Fruit fly (Drosophila melanogaster) whole organism, embryonic: Measurements from ENCODE around the gene eco.

Experiments
- Abd-B ChIP-seq: fragments of 200-800 bp; sonication (Bioruptor generic); optimal IDR thresholded peaks from 2 replicates; lab custom pipeline; 2018; ENCODE audit warnings: missing biosample characterization, mild to moderate bottlenecking, missing genetic modification characterization, moderate library complexity
- CG10366 ChIP-seq: fragments of 200-800 bp; sonication (Bioruptor generic); IDR thresholded peaks from 2 replicates; pipeline ENCODE4 v1.3.6; 2022; ENCODE audit warnings: missing biosample characterization, missing genetic modification characterization
- CG11085 ChIP-seq: fragments of 200-800 bp; sonication (Bioruptor generic); IDR thresholded peaks from 2 replicates; pipeline ENCODE4 v1.3.6; 2022; ENCODE audit warnings: missing biosample characterization, missing genetic modification characterization
- CG12769 ChIP-seq: fragments of 200-800 bp; sonication (Bioruptor generic); optimal IDR thresholded peaks from 2 replicates; lab custom pipeline; 2019; ENCODE audit warnings: missing biosample characterization, mild to moderate bottlenecking, missing genetic modification characterization, moderate library complexity
- CG14965 ChIP-seq: fragments of 200-800 bp; sonication (Bioruptor generic); optimal IDR thresholded peaks from 2 replicates; lab custom pipeline; 2016; ENCODE audit warnings: missing biosample characterization, missing genetic modification characterization, borderline replicate concordance
- CG17186 ChIP-seq: fragments of 200-800 bp; sonication (Bioruptor generic); optimal IDR thresholded peaks from 3 replicates; lab custom pipeline; 2017; ENCODE audit warnings: missing biosample characterization, missing genetic modification reagents, missing genetic modification characterization
- CG17829 ChIP-seq: fragments of 200-800 bp; optimal IDR thresholded peaks from 2 replicates; lab custom pipeline; 2019; ENCODE audit warnings: missing biosample characterization, mild to moderate bottlenecking, missing genetic modification characterization, moderate library complexity
- CG31365 ChIP-seq: fragments of 200-800 bp; sonication (Bioruptor generic); optimal IDR thresholded peaks from 2 replicates; lab custom pipeline; 2018; ENCODE audit warnings: missing biosample characterization, mild to moderate bottlenecking, missing genetic modification characterization
- CG4820 ChIP-seq: fragments of 200-800 bp; sonication (Bioruptor generic); optimal IDR thresholded peaks from 3 replicates; lab custom pipeline; 2016; ENCODE audit warnings: missing biosample characterization, missing genetic modification characterization
- CG5180 ChIP-seq: fragments of 200-800 bp; sonication (Bioruptor generic); optimal IDR thresholded peaks from 3 replicates; lab custom pipeline; 2017; ENCODE audit warnings: missing biosample characterization, missing genetic modification characterization, mild to moderate bottlenecking, moderate library complexity, missing genetic modification reagents
- CG6791 ChIP-seq: fragments of 200-800 bp; sonication (Bioruptor generic); IDR thresholded peaks from 3 replicates; pipeline ENCODE4 v1.3.6; 2022; ENCODE audit warnings: missing biosample characterization, missing genetic modification characterization; ENCODE audit not compliant: partially characterized antibody
- CG9876 ChIP-seq: fragments of 200-800 bp; sonication (Bioruptor generic); optimal IDR thresholded peaks from 2 replicates; lab custom pipeline; 2016; ENCODE audit warnings: missing biosample characterization, missing genetic modification characterization
- Camta ChIP-seq: fragments of 200-800 bp; sonication (Bioruptor generic); optimal IDR thresholded peaks from 2 replicates; lab custom pipeline; 2016; ENCODE audit warnings: missing biosample characterization, missing genetic modification characterization
- Chrac-16 ChIP-seq: fragments of 200-800 bp; sonication (Bioruptor generic); optimal IDR thresholded peaks from 3 replicates; lab custom pipeline; 2016; ENCODE audit warnings: missing biosample characterization, missing genetic modification characterization
- D19A ChIP-seq: fragments of 200-800 bp; optimal IDR thresholded peaks from 3 replicates; lab custom pipeline; 2019; ENCODE audit warnings: missing biosample characterization, mild to moderate bottlenecking, missing genetic modification characterization, moderate library complexity
- Dbx ChIP-seq: fragments of 200-800 bp; sonication (Bioruptor generic); IDR thresholded peaks from 3 replicates; pipeline ENCODE4 v1.3.6; 2022; ENCODE audit warnings: missing biosample characterization, missing genetic modification characterization
- E2f2 ChIP-seq: fragments of 200-800 bp; sonication (Bioruptor generic); IDR thresholded peaks from 2 replicates; pipeline ENCODE4 v1.3.6; 2022; ENCODE audit warnings: missing biosample characterization, missing genetic modification characterization
- Hey ChIP-seq: fragments of 200-800 bp; sonication (Bioruptor generic); optimal IDR thresholded peaks from 3 replicates; lab custom pipeline; 2018; ENCODE audit warnings: missing biosample characterization, mild to moderate bottlenecking, missing genetic modification characterization
- Mad ChIP-seq: fragments of 200-800 bp; sonication (Bioruptor generic); optimal IDR thresholded peaks from 2 replicates; lab custom pipeline; 2016; ENCODE audit warnings: missing biosample characterization, missing genetic modification characterization
- Med ChIP-seq: fragments of 200-800 bp; sonication (Bioruptor generic); peaks from one replicate; lab custom pipeline; 2016; ENCODE audit warnings: missing biosample characterization, missing genetic modification characterization, mild to moderate bottlenecking, inconsistent platforms, moderate library complexity
- Meics ChIP-seq: fragments of 200-800 bp; sonication (Bioruptor generic); optimal IDR thresholded peaks from 2 replicates; lab custom pipeline; 2017; ENCODE audit warnings: missing biosample characterization, mild to moderate bottlenecking, missing genetic modification characterization
- Sry-β ChIP-seq: fragments of 200-800 bp; sonication (Bioruptor generic); optimal IDR thresholded peaks from 2 replicates; lab custom pipeline; 2018; ENCODE audit warnings: missing biosample characterization, mild to moderate bottlenecking, missing genetic modification characterization, moderate library complexity
- Xrp1 ChIP-seq: fragments of 200-800 bp; sonication (Bioruptor generic); IDR thresholded peaks from 2 replicates; pipeline ENCODE4 v1.3.6; 2022; ENCODE audit warnings: missing biosample characterization, missing genetic modification characterization
- ab ChIP-seq: fragments of 200-800 bp; sonication (Bioruptor generic); optimal IDR thresholded peaks from 2 replicates; lab custom pipeline; 2016; ENCODE audit warnings: missing biosample characterization, missing genetic modification characterization
- aop ChIP-seq: fragments of 200-800 bp; sonication (Bioruptor generic); IDR thresholded peaks from 2 replicates; pipeline ENCODE4 v1.3.6; 2022; ENCODE audit warnings: missing biosample characterization, missing genetic modification characterization
- ara ChIP-seq: fragments of 200-800 bp; sonication (Bioruptor generic); IDR thresholded peaks from 2 replicates; pipeline ENCODE4 v1.3.6; 2022; ENCODE audit warnings: missing biosample characterization, missing genetic modification characterization
- dpn ChIP-seq, 2 experiments: fragments of 200-800 bp; sonication (Bioruptor generic); optimal IDR thresholded peaks; 3 replicates each; lab custom pipeline; 2016; ENCODE audit warnings: missing biosample characterization in 2 of 2, missing genetic modification characterization in 2 of 2
- ewg ChIP-seq: fragments of 200-800 bp; sonication (Bioruptor generic); optimal IDR thresholded peaks from 3 replicates; lab custom pipeline; 2017; ENCODE audit warnings: mild to moderate bottlenecking, missing biosample characterization, missing genetic modification reagents, missing genetic modification characterization
- exex ChIP-seq: fragments of 200-800 bp; sonication (Bioruptor generic); optimal IDR thresholded peaks from 4 replicates; lab custom pipeline; 2018; ENCODE audit warnings: missing biosample characterization, mild to moderate bottlenecking, missing genetic modification characterization, moderate library complexity
- gfzf ChIP-seq: fragments of 200-800 bp; sonication (Bioruptor generic); optimal IDR thresholded peaks from 2 replicates; lab custom pipeline; 2016; ENCODE audit warnings: missing biosample characterization, mild to moderate bottlenecking, missing genetic modification characterization, moderate library complexity
- hb ChIP-seq: fragments of 200-800 bp; sonication (Bioruptor generic); IDR thresholded peaks from 3 replicates; pipeline ENCODE4 v1.3.6; 2022; ENCODE audit warnings: missing biosample characterization, missing genetic modification characterization; ENCODE audit not compliant: partially characterized antibody
- hkb ChIP-seq, 2 experiments: fragments of 200-800 bp in 1 of 2; fragments of >200 bp in 1 of 2; sonication (Bioruptor generic) in 1 of 2; IDR thresholded peaks in 1 of 2; optimal IDR thresholded peaks in 1 of 2; 2 replicates each; pipeline versions ENCODE4 v1.3.6 to Lab custom; 2017 to 2022; ENCODE audit warnings: missing biosample characterization in 1 of 2, missing genetic modification characterization in 1 of 2
- nau ChIP-seq: fragments of 200-800 bp; sonication (Bioruptor generic); optimal IDR thresholded peaks from 3 replicates; lab custom pipeline; 2017; ENCODE audit warnings: missing biosample characterization, mild to moderate bottlenecking, missing genetic modification characterization, missing genetic modification reagents
- p53 ChIP-seq: fragments of 200-800 bp; sonication (Bioruptor generic); optimal IDR thresholded peaks from 2 replicates; lab custom pipeline; 2016; ENCODE audit warnings: missing biosample characterization, missing genetic modification characterization
- pb ChIP-seq: fragments of 200-800 bp; sonication (Bioruptor generic); optimal IDR thresholded peaks from 3 replicates; lab custom pipeline; 2016; ENCODE audit warnings: missing biosample characterization, missing genetic modification characterization
- run ChIP-seq: fragments of 200-800 bp; sonication (Bioruptor generic); optimal IDR thresholded peaks from 3 replicates; lab custom pipeline; 2018; ENCODE audit warnings: missing biosample characterization, mild to moderate bottlenecking, missing genetic modification characterization
- slp2 ChIP-seq: fragments of 200-800 bp; sonication (Bioruptor generic); optimal IDR thresholded peaks from 2 replicates; lab custom pipeline; 2016; ENCODE audit warnings: missing biosample characterization, missing genetic modification characterization
- sug ChIP-seq: fragments of 200-800 bp; optimal IDR thresholded peaks from 2 replicates; lab custom pipeline; 2019; ENCODE audit warnings: missing biosample characterization, mild to moderate bottlenecking, missing genetic modification characterization, moderate library complexity
- tll ChIP-seq, 2 experiments: fragments of 200-800 bp in 1 of 2; fragments of >200 bp in 1 of 2; sonication (Bioruptor generic) in 1 of 2; optimal IDR thresholded peaks; 2 replicates each; lab custom pipeline; 2017 to 2019; ENCODE audit warnings: missing biosample characterization in 2 of 2, missing genetic modification characterization in 2 of 2, mild to moderate bottlenecking in 1 of 2, moderate library complexity in 1 of 2
- tup ChIP-seq: fragments of 200-800 bp; sonication (Bioruptor generic); optimal IDR thresholded peaks from 2 replicates; lab custom pipeline; 2016; ENCODE audit warnings: missing biosample characterization, mild to moderate bottlenecking, missing genetic modification characterization, moderate library complexity
- unc-4 ChIP-seq: fragments of 200-800 bp; sonication (Bioruptor generic); IDR thresholded peaks from 2 replicates; pipeline ENCODE4 v1.3.6; 2022; ENCODE audit warnings: missing biosample characterization, missing genetic modification characterization; ENCODE audit not compliant: partially characterized antibody
- wek ChIP-seq: fragments of 200-800 bp; sonication (Bioruptor generic); optimal IDR thresholded peaks from 3 replicates; lab custom pipeline; 2018; ENCODE audit warnings: missing biosample characterization, mild to moderate bottlenecking, missing genetic modification characterization, moderate library complexity
- yki ChIP-seq: fragments of >200 bp; optimal IDR thresholded peaks from 3 replicates; lab custom pipeline; 2018

The eco gene

DNA sequence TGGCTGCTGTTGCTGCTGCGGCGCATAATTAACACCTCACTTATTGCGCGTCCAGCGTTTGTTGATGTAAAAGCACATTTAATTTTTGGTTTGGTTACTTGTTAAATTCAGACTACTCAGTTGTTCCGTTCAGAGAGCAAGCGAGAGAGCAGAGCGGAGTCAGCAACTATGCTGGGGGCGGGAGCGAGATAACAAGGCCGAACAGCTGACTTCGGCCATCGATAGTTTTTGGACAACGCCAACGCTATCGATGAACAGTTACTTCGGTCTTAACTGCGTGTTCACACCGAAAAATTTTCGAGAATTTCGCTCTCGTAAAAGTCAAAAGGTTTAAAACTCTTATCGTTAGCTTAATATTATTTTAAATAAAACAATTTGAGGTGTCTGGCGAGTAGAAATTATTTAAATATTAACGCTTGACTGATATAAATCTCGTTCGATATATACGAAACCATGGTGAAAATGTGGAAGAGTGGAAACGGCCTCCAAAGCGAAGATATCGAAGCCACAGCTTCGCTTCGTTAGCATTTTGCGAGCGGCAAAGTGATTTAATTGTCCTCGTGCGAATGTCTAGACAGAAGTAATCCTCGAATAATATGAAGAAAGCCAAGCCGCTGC lies 42.3 kb upstream of the eco start, which contains the start of the genes SMSr and smid (continued):
- TF ChIP-seq Med (GFP tag; lab: Kevin White, UChicago), result peak; percentile 83
- TF ChIP-seq CG9876 (GFP tag; lab: Kevin White, UChicago), result peak; percentile 18
- TF ChIP-seq CG11085 (GFP tag; lab: Robert Waterston, UW), result peak; percentile 58
- TF ChIP-seq tup (GFP tag; lab: Kevin White, UChicago), result peak; percentile 11
- no peak for TF ChIP-seq CG5180 (GFP tag; lab: Kevin White, UChicago)
- TF ChIP-seq CG14965 (GFP tag; lab: Kevin White, UChicago), result no peak
- no peak for TF ChIP-seq Abd-B (GFP tag; lab: Kevin White, UChicago)
- peak; percentile 80 to 96 for TF ChIP-seq tll (GFP tag; optimal IDR thresholded peaks at IDR 0.05; lab: Kevin White, UChicago)
- peak; percentile 46 for TF ChIP-seq CG4820 (GFP tag; lab: Kevin White, UChicago)
- TF ChIP-seq run (tag; lab: Kevin White, UChicago), result no peak
- peak; percentile 79 for TF ChIP-seq Mad (GFP tag; lab: Kevin White, UChicago)
- TF ChIP-seq ara (GFP tag; lab: Robert Waterston, UW), result 0 out of 2 replicates have a peak, but pooled peaks have one; percentile 44
- no peak for TF ChIP-seq CG12769 (tag; lab: Kevin White, UChicago)
- peak; percentile 55 for TF ChIP-seq Meics
- peak; percentile 24 for TF ChIP-seq ewg
- TF ChIP-seq hkb (optimal IDR thresholded peaks at IDR 0.05; lab: Kevin White, UChicago), result peak; percentile 81
- TF ChIP-seq hkb (GFP tag; IDR thresholded peaks at IDR 0.05; lab: Robert Waterston, UW), result 0 out of 2 replicates have a peak, but pooled peaks have one; percentile 19
- no peak for TF ChIP-seq ab
- peak; percentile 69 for TF ChIP-seq Camta (GFP tag; lab: Kevin White, UChicago)
- peak; percentile 65 for TF ChIP-seq Xrp1 (GFP tag; lab: Robert Waterston, UW)
- peak; percentile 22 for TF ChIP-seq wek (GFP tag; lab: Kevin White, UChicago)

DNA sequence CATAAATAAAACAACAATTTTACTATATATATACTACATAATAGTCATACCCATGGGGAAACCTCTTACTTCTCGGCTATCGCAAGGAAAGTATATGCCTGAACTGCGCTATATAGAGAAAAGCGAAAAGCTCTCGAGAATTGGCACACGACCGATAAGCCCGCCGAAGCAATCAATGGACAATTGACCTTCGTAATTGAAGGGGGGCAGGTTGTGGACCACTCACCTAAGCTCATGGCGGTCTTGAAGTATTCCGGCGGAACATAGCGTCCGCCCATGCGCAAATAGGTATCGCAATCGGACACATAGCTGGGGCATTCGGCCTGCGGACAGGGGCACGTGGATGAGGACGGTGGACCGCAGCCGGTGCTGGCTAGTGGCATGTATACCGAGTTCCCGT lies 41.3 kb upstream of the eco start:
- no peak for TF ChIP-seq E2f2 (GFP tag; lab: Robert Waterston, UW)
- TF ChIP-seq pb (GFP tag; lab: Kevin White, UChicago), result no peak
- no peak for TF ChIP-seq aop (GFP tag; lab: Robert Waterston, UW)
- no peak for TF ChIP-seq slp2 (GFP tag; lab: Kevin White, UChicago)
- TF ChIP-seq CG10366 (GFP tag; lab: Robert Waterston, UW), result no peak
- TF ChIP-seq hb (GFP tag; lab: Robert Waterston, UW), result no peak
- TF ChIP-seq Dbx (GFP tag; lab: Robert Waterston, UW), result 0 out of 3 replicates have a peak, but pooled peaks have one; percentile 16
- no peak for TF ChIP-seq D19A (tag; lab: Kevin White, UChicago)
- TF ChIP-seq gfzf, result no peak
- TF ChIP-seq sug (tag; lab: Kevin White, UChicago), result peak; percentile 30
- TF ChIP-seq CG17186, result no peak
- no peak for TF ChIP-seq Sry-β (GFP tag; lab: Kevin White, UChicago)
- TF ChIP-seq unc-4 (GFP tag; lab: Robert Waterston, UW), result no peak
- TF ChIP-seq p53 (GFP tag; lab: Kevin White, UChicago), result no peak
- TF ChIP-seq CG17829 (tag; lab: Kevin White, UChicago), result no peak
- no peak for TF ChIP-seq yki (lab: Kevin White, UChicago)
- peak; percentile 4 for TF ChIP-seq exex (tag; lab: Kevin White, UChicago)
- no peak for TF ChIP-seq Chrac-16 (GFP tag; lab: Kevin White, UChicago)
- TF ChIP-seq dpn (GFP tag; optimal IDR thresholded peaks at IDR 0.05; lab: Kevin White, UChicago), result no peak
- no peak; the same call in 2 of the 3 replicates for TF ChIP-seq CG6791 (GFP tag; lab: Robert Waterston, UW)
- TF ChIP-seq Hey (tag; lab: Kevin White, UChicago), result no peak
- TF ChIP-seq nau (GFP tag; lab: Kevin White, UChicago), result no peak
- TF ChIP-seq CG31365, result no peak
